Worm (Caenorhabditis elegans): ENCODE measurements around the gene T12A2.21.

ce11 chrIII:6216833-6217466 lies 19.6 kb downstream of the T12A2.21 start, which contains the start of gene hot-4:
- no peak for TF ChIP-seq cnd-1 (tag; optimal IDR thresholded peaks at IDR 0.05)
- TF ChIP-seq lin-13 (tag; optimal IDR thresholded peaks at IDR 0.05): no peak
- TF ChIP-seq ces-1 (GFP tag; optimal IDR thresholded peaks at IDR 0.05): no peak
- no peak for TF ChIP-seq drap-1 (GFP tag; optimal IDR thresholded peaks at IDR 0.05)
- no peak for TF ChIP-seq tbx-8 (GFP tag; optimal IDR thresholded peaks at IDR 0.05)
- no peak for TF ChIP-seq unc-62 (GFP tag; optimal IDR thresholded peaks at IDR 0.05)
- TF ChIP-seq unc-120 (tag; optimal IDR thresholded peaks at IDR 0.05; ENCODE audit: poor library complexity, severe bottlenecking): no peak
- no peak for TF ChIP-seq nhr-28 (tag; optimal IDR thresholded peaks at IDR 0.05)
